Fruit fly (Drosophila melanogaster): ENCODE results near the gene CG17648.

Gene CG17648

DNA sequence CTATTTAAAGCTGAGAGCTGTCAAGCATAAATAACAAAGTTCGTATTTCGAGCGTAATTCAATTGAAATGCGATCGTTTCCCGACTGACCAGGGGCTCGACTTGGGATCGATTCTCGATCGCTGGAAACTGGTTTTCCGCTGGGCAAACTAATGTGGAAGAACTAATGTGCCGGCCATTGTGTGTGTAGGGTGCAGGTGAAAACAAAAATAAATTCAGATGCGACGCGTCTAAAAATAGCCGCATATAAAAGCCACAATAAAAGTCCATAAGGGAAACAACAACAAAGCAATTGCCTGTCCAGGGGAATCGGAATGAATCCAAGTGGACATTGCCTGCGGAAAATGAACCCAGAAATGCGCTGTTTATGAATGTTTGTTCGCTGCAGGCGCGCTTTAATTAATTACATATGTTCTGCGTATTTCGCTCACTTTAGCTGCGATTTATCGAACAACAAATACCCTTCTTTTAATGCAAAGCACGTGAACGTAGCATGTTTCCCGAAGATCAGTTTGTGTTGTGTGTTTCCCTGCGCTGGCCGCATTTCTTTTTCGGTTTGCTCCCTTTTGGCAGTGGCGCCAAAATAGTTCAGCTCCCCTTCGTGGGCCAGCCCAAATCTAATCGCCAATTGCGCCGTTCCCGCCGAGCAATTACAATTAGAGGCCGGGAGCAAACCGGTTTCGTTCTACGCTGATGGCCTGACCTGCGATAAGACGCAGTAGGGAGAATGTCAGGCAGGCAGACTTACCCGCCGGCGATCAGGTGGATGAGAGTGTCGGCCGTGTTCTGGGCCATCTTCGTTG lies 28.8 kb upstream of the CG17648 start (continued):
- TF ChIP-seq cwo (GFP tag; optimal IDR thresholded peaks at IDR 0.05) (peak; percentile 49), Dad (GFP tag; optimal IDR thresholded peaks at IDR 0.05) (peak; percentile 4), CG17912 (GFP tag; optimal IDR thresholded peaks at IDR 0.05) (peak; percentile 5), aop (GFP tag; IDR thresholded peaks at IDR 0.05) (no peak), Bteb2 (GFP tag; optimal IDR thresholded peaks at IDR 0.05) (no peak), Dbx (GFP tag; IDR thresholded peaks at IDR 0.05) (0 out of 3 replicates have a peak, but pooled peaks have one; percentile 8), nerfin-1 (tag; optimal IDR thresholded peaks at IDR 0.05) (peak; percentile 12), CG10979 (tag; optimal IDR thresholded peaks at IDR 0.05) (peak; percentile 22), CG8944 (GFP tag; optimal IDR thresholded peaks at IDR 0.05) (peak; percentile 35), nerfin-2 (GFP tag; IDR thresholded peaks at IDR 0.05; ENCODE audit: partially characterized antibody) (no peak), Hmr (GFP tag; optimal IDR thresholded peaks at IDR 0.05) (peak; percentile 5), chinmo (GFP tag; IDR thresholded peaks at IDR 0.05; ENCODE audit: partially characterized antibody) (peak; percentile 43; the same call in 1 of the 4 replicates), CG3995 (GFP tag; optimal IDR thresholded peaks at IDR 0.05) (no peak), lov (optimal IDR thresholded peaks at IDR 0.05) (no peak), lov (GFP tag; IDR thresholded peaks at IDR 0.05) (0 out of 3 replicates have a peak, but pooled peaks have one; percentile 12), dati (GFP tag; IDR thresholded peaks at IDR 0.05) (no peak), CG18262 (tag; optimal IDR thresholded peaks at IDR 0.05) (peak; percentile 24), Xbp1 (GFP tag; optimal IDR thresholded peaks at IDR 0.05) (peak; percentile 13), D19A (tag; optimal IDR thresholded peaks at IDR 0.05) (peak; percentile 85), zen (tag; optimal IDR thresholded peaks at IDR 0.05) (peak; percentile 21), ATbp (GFP tag; optimal IDR thresholded peaks at IDR 0.05) (no peak), CG7928 (GFP tag; optimal IDR thresholded peaks at IDR 0.05) (no peak), Ets65A (GFP tag) (no peak), Jarid2 (GFP tag; optimal IDR thresholded peaks at IDR 0.05) (no peak), CG13894 (tag; optimal IDR thresholded peaks at IDR 0.05) (peak; percentile 49), gsb-n (tag; optimal IDR thresholded peaks at IDR 0.05) (peak; percentile 2), CG1832 (GFP tag; optimal IDR thresholded peaks at IDR 0.05) (no peak), nom (GFP tag; optimal IDR thresholded peaks at IDR 0.05) (peak; percentile 36), slbo (GFP tag; IDR thresholded peaks at IDR 0.05) (peak; percentile 34; the same call in 1 of the 2 replicates), bsh (GFP tag; optimal IDR thresholded peaks at IDR 0.05) (peak in 1 of 2 experiments; percentile 52), CG15269 (tag; optimal IDR thresholded peaks at IDR 0.05) (peak; percentile 50), Abd-B (GFP tag; optimal IDR thresholded peaks at IDR 0.05) (no peak), CG17829 (tag; optimal IDR thresholded peaks at IDR 0.05) (peak; percentile 32), Sox100B (GFP tag; optimal IDR thresholded peaks at IDR 0.05) (peak; percentile 28), abd-A (tag; optimal IDR thresholded peaks at IDR 0.05) (peak; percentile 70), PHDP (tag; optimal IDR thresholded peaks at IDR 0.05) (peak; percentile 44), Stat92E (GFP tag; optimal IDR thresholded peaks at IDR 0.05) (peak in 1 of 3 experiments; percentile 11), CG7963 (GFP tag; IDR thresholded peaks at IDR 0.05; ENCODE audit: partially characterized antibody) (no peak), CG7271 (tag; optimal IDR thresholded peaks at IDR 0.05) (no peak), zfh1 (GFP tag; IDR thresholded peaks at IDR 0.05) (0 out of 3 replicates have a peak, but pooled peaks have one; percentile 32), CG4360 (GFP tag; IDR thresholded peaks at IDR 0.05) (peak; percentile 66), sd (tag; optimal IDR thresholded peaks at IDR 0.05) (peak; percentile 50), Eip74EF (GFP tag; optimal IDR thresholded peaks at IDR 0.05) (peak in 1 of 2 experiments; percentile 53), Gsc (GFP tag; IDR thresholded peaks at IDR 0.05) (no peak), CG9609 (GFP tag; optimal IDR thresholded peaks at IDR 0.05) (no peak), dpn (GFP tag; optimal IDR thresholded peaks at IDR 0.05) (peak; percentile 5 to 17), Ptx1 (GFP tag; IDR thresholded peaks at IDR 0.05) (0 out of 2 replicates have a peak, but pooled peaks have one; percentile 13)
